Fruit fly (Drosophila melanogaster) whole organism, embryonic: Measurements from ENCODE around the gene CG7016.

ENCODE experiments used
- ATbp ChIP-seq: fragments of 200-800 bp; sonication (Bioruptor generic); optimal IDR thresholded peaks from 2 replicates; lab custom pipeline; 2017; ENCODE audit warnings: missing biosample characterization, mild to moderate bottlenecking, missing genetic modification characterization, missing genetic modification reagents
- Awh ChIP-seq: fragments of 200-800 bp; sonication (Bioruptor generic); IDR thresholded peaks from 2 replicates; pipeline ENCODE4, ENCODE4 v1.3.6; 2022; ENCODE audit warnings: missing biosample characterization, missing genetic modification characterization
- CG10366 ChIP-seq: fragments of 200-800 bp; sonication (Bioruptor generic); IDR thresholded peaks from 2 replicates; pipeline ENCODE4 v1.3.6; 2022; ENCODE audit warnings: missing biosample characterization, missing genetic modification characterization
- CG10431 ChIP-seq: fragments of 200-800 bp; sonication (Bioruptor generic); optimal IDR thresholded peaks from 3 replicates; lab custom pipeline; 2018; ENCODE audit warnings: missing biosample characterization, mild to moderate bottlenecking, missing genetic modification characterization
- CG16815 ChIP-seq: fragments of 200-800 bp; sonication (Bioruptor generic); optimal IDR thresholded peaks from 3 replicates; lab custom pipeline; 2017; ENCODE audit warnings: missing biosample characterization, mild to moderate bottlenecking, missing genetic modification characterization
- CG30403 ChIP-seq: fragments of 200-800 bp; sonication (Bioruptor generic); optimal IDR thresholded peaks from 3 replicates; lab custom pipeline; 2016; ENCODE audit warnings: missing biosample characterization, missing genetic modification characterization
- CG31388 ChIP-seq: fragments of 200-800 bp; sonication (Bioruptor generic); optimal IDR thresholded peaks from 2 replicates; lab custom pipeline; 2016; ENCODE audit warnings: missing biosample characterization, missing genetic modification characterization
- CG4360 ChIP-seq: fragments of 200-800 bp; sonication (Bioruptor generic); IDR thresholded peaks from 2 replicates; pipeline ENCODE4 v1.3.6; 2022; ENCODE audit warnings: missing biosample characterization, missing genetic modification characterization
- CG4617 ChIP-seq: fragments of 200-800 bp; sonication (Bioruptor generic); optimal IDR thresholded peaks from 3 replicates; lab custom pipeline; 2016; ENCODE audit warnings: missing biosample characterization, missing genetic modification characterization, borderline replicate concordance
- CG6254 ChIP-seq: fragments of 200-800 bp; sonication (Bioruptor generic); optimal IDR thresholded peaks from 3 replicates; lab custom pipeline; 2017; ENCODE audit warnings: mild to moderate bottlenecking, missing biosample characterization, missing genetic modification reagents, missing genetic modification characterization
- CG6791 ChIP-seq: fragments of 200-800 bp; sonication (Bioruptor generic); IDR thresholded peaks from 3 replicates; pipeline ENCODE4 v1.3.6; 2022; ENCODE audit warnings: missing biosample characterization, missing genetic modification characterization; ENCODE audit not compliant: partially characterized antibody
- CG7357 ChIP-seq: fragments of 200-800 bp; sonication (Bioruptor generic); IDR thresholded peaks from 3 replicates; pipeline ENCODE4 v1.3.6; 2022; ENCODE audit warnings: missing biosample characterization, missing genetic modification characterization
- CG8924 ChIP-seq: fragments of 200-800 bp; optimal IDR thresholded peaks from 3 replicates; lab custom pipeline; 2019; ENCODE audit warnings: missing biosample characterization, mild to moderate bottlenecking, missing genetic modification characterization, moderate library complexity
- CG9437 ChIP-seq: fragments of 200-800 bp; sonication (Bioruptor generic); optimal IDR thresholded peaks from 2 replicates; lab custom pipeline; 2018; ENCODE audit warnings: missing biosample characterization, mild to moderate bottlenecking, missing genetic modification characterization
- CG9609 ChIP-seq: fragments of 200-800 bp; sonication (Bioruptor generic); optimal IDR thresholded peaks from 3 replicates; lab custom pipeline; 2016; ENCODE audit warnings: missing biosample characterization, missing genetic modification characterization
- CHES-1-like ChIP-seq: fragments of 200-800 bp; sonication (Bioruptor generic); optimal IDR thresholded peaks from 2 replicates; lab custom pipeline; 2016; ENCODE audit warnings: missing biosample characterization, missing genetic modification characterization
- D19A ChIP-seq: fragments of 200-800 bp; optimal IDR thresholded peaks from 3 replicates; lab custom pipeline; 2019; ENCODE audit warnings: missing biosample characterization, mild to moderate bottlenecking, missing genetic modification characterization, moderate library complexity
- Dfd ChIP-seq, 2 experiments: fragments of >200 bp; optimal IDR thresholded peaks; 2 replicates each; lab custom pipeline; 2017; ENCODE audit warnings: missing biosample characterization in 2 of 2, missing genetic modification characterization in 2 of 2
- Dll ChIP-seq: fragments of 200-800 bp; sonication (Bioruptor generic); IDR thresholded peaks from 4 replicates; pipeline ENCODE4 v1.3.6; 2022; ENCODE audit warnings: missing biosample characterization, missing genetic modification characterization; ENCODE audit not compliant: partially characterized antibody
- E2f2 ChIP-seq: fragments of 200-800 bp; sonication (Bioruptor generic); IDR thresholded peaks from 2 replicates; pipeline ENCODE4 v1.3.6; 2022; ENCODE audit warnings: missing biosample characterization, missing genetic modification characterization
- Hr39 ChIP-seq: fragments of >200 bp; optimal IDR thresholded peaks from 2 replicates; lab custom pipeline; 2017
- MESR4 ChIP-seq: fragments of 200-800 bp; sonication (Bioruptor generic); optimal IDR thresholded peaks from 2 replicates; lab custom pipeline; 2018; ENCODE audit warnings: missing biosample characterization, mild to moderate bottlenecking, missing genetic modification characterization, moderate library complexity
- Mes4 ChIP-seq: fragments of 200-800 bp; sonication (Bioruptor generic); optimal IDR thresholded peaks from 2 replicates; lab custom pipeline; 2016; ENCODE audit warnings: missing biosample characterization, missing genetic modification characterization
- Opbp ChIP-seq: fragments of 200-800 bp; sonication (Bioruptor generic); IDR thresholded peaks from 3 replicates; pipeline ENCODE4 v1.3.6; 2022; ENCODE audit warnings: missing biosample characterization, missing genetic modification characterization; ENCODE audit not compliant: partially characterized antibody
- Rfx ChIP-seq: fragments of 200-800 bp; sonication (Bioruptor generic); IDR thresholded peaks from 2 replicates; pipeline ENCODE4 v1.3.6; 2022; ENCODE audit warnings: missing biosample characterization, missing genetic modification characterization
- Sin3A ChIP-seq: fragments of >200 bp; optimal IDR thresholded peaks from 2 replicates; lab custom pipeline; 2018
- Sry-β ChIP-seq: fragments of 200-800 bp; sonication (Bioruptor generic); optimal IDR thresholded peaks from 2 replicates; lab custom pipeline; 2018; ENCODE audit warnings: missing biosample characterization, mild to moderate bottlenecking, missing genetic modification characterization, moderate library complexity
- Sry-δ ChIP-seq: fragments of 200-800 bp; sonication (Bioruptor generic); optimal IDR thresholded peaks from 2 replicates; lab custom pipeline; 2016; ENCODE audit warnings: missing biosample characterization, missing genetic modification characterization
- Stat92E ChIP-seq, 3 experiments: fragments of >200 bp in 2 of 3; fragments of 200-800 bp in 1 of 3; sonication (Bioruptor generic) in 1 of 3; optimal IDR thresholded peaks; 2 replicates each; lab custom pipeline; 2017 to 2019; ENCODE audit warnings: missing biosample characterization in 3 of 3, missing genetic modification characterization in 3 of 3, mild to moderate bottlenecking in 1 of 3, moderate library complexity in 1 of 3
- crp ChIP-seq, 2 experiments: fragments of 200-800 bp; sonication (Bioruptor generic); optimal IDR thresholded peaks; 2 replicates in 1 of 2; 3 replicates in 1 of 2; lab custom pipeline; 2017; ENCODE audit warnings: missing biosample characterization in 2 of 2, missing genetic modification characterization in 2 of 2, mild to moderate bottlenecking in 1 of 2, moderate library complexity in 1 of 2
- dpn ChIP-seq, 2 experiments: fragments of 200-800 bp; sonication (Bioruptor generic); optimal IDR thresholded peaks; 3 replicates each; lab custom pipeline; 2016; ENCODE audit warnings: missing biosample characterization in 2 of 2, missing genetic modification characterization in 2 of 2
- exex ChIP-seq: fragments of 200-800 bp; sonication (Bioruptor generic); optimal IDR thresholded peaks from 4 replicates; lab custom pipeline; 2018; ENCODE audit warnings: missing biosample characterization, mild to moderate bottlenecking, missing genetic modification characterization, moderate library complexity
- ftz-f1 ChIP-seq: fragments of 200-800 bp; sonication (Bioruptor generic); optimal IDR thresholded peaks from 2 replicates; lab custom pipeline; 2016; ENCODE audit warnings: missing biosample characterization, missing genetic modification characterization
- fu2 ChIP-seq: fragments of 200-800 bp; sonication (Bioruptor generic); optimal IDR thresholded peaks from 2 replicates; lab custom pipeline; 2016; ENCODE audit warnings: missing biosample characterization, missing genetic modification characterization
- gt ChIP-seq: fragments of 200-800 bp; sonication (Bioruptor generic); IDR thresholded peaks from 2 replicates; pipeline ENCODE4 v1.3.6; 2022; ENCODE audit warnings: missing biosample characterization, missing genetic modification characterization
- ham ChIP-seq: fragments of 200-800 bp; sonication (Bioruptor generic); IDR thresholded peaks from 2 replicates; pipeline ENCODE4 v1.3.6; 2022; ENCODE audit warnings: missing biosample characterization, missing genetic modification characterization
- kah ChIP-seq: fragments of 200-800 bp; sonication (Bioruptor generic); optimal IDR thresholded peaks from 2 replicates; lab custom pipeline; 2018; ENCODE audit warnings: missing biosample characterization, mild to moderate bottlenecking, missing genetic modification characterization
- phol ChIP-seq: fragments of 200-800 bp; sonication (Bioruptor generic); optimal IDR thresholded peaks from 3 replicates; lab custom pipeline; 2018; ENCODE audit warnings: missing biosample characterization, mild to moderate bottlenecking, missing genetic modification characterization, moderate library complexity
- pita ChIP-seq: fragments of 200-800 bp; sonication (Bioruptor generic); optimal IDR thresholded peaks from 2 replicates; lab custom pipeline; 2017; ENCODE audit warnings: missing biosample characterization, mild to moderate bottlenecking, missing genetic modification characterization
- pnt ChIP-seq: fragments of 200-800 bp; sonication (Bioruptor generic); optimal IDR thresholded peaks from 3 replicates; lab custom pipeline; 2016; ENCODE audit warnings: missing biosample characterization, missing genetic modification characterization
- row ChIP-seq: fragments of 200-800 bp; sonication (Bioruptor generic); IDR thresholded peaks from 3 replicates; pipeline ENCODE4 v1.3.6; 2022; ENCODE audit warnings: missing biosample characterization, missing genetic modification characterization
- sd ChIP-seq: fragments of 200-800 bp; sonication (Bioruptor generic); optimal IDR thresholded peaks from 3 replicates; lab custom pipeline; 2018; ENCODE audit warnings: missing biosample characterization, mild to moderate bottlenecking, missing genetic modification characterization, moderate library complexity
- shn ChIP-seq: fragments of 200-800 bp; sonication (Bioruptor generic); optimal IDR thresholded peaks from 3 replicates; lab custom pipeline; 2016; ENCODE audit warnings: missing biosample characterization, missing genetic modification characterization
- sima ChIP-seq: fragments of 200-800 bp; sonication (Bioruptor generic); optimal IDR thresholded peaks from 2 replicates; lab custom pipeline; 2016; ENCODE audit warnings: missing biosample characterization, missing genetic modification characterization
- slp2 ChIP-seq: fragments of 200-800 bp; sonication (Bioruptor generic); optimal IDR thresholded peaks from 2 replicates; lab custom pipeline; 2016; ENCODE audit warnings: missing biosample characterization, missing genetic modification characterization
- sug ChIP-seq: fragments of 200-800 bp; optimal IDR thresholded peaks from 2 replicates; lab custom pipeline; 2019; ENCODE audit warnings: missing biosample characterization, mild to moderate bottlenecking, missing genetic modification characterization, moderate library complexity
- tap ChIP-seq: fragments of 200-800 bp; optimal IDR thresholded peaks from 3 replicates; lab custom pipeline; 2019; ENCODE audit warnings: missing biosample characterization, mild to moderate bottlenecking, missing genetic modification characterization, moderate library complexity
- tup ChIP-seq: fragments of 200-800 bp; sonication (Bioruptor generic); optimal IDR thresholded peaks from 2 replicates; lab custom pipeline; 2016; ENCODE audit warnings: missing biosample characterization, mild to moderate bottlenecking, missing genetic modification characterization, moderate library complexity
- vvl ChIP-seq: fragments of 200-800 bp; sonication (Bioruptor generic); IDR thresholded peaks from 2 replicates; pipeline ENCODE4 v1.3.6; 2022; ENCODE audit warnings: missing biosample characterization, missing genetic modification characterization
- zen2 ChIP-seq: fragments of 200-800 bp; sonication (Bioruptor generic); IDR thresholded peaks from 3 replicates; pipeline ENCODE4 v1.3.6; 2022; ENCODE audit warnings: missing biosample characterization, missing genetic modification characterization; ENCODE audit not compliant: partially characterized antibody

CG7016 gene

dm6 chr3R:24893320-24893955, 30.7 kb downstream of the CG7016 start (continued):
- TF ChIP-seq tup (GFP tag; lab: Kevin White, UChicago) (no peak), CG8924 (peak; percentile 94), vvl (peak; percentile 83), CG6791 (no peak), Awh (peak; percentile 36; the same call in 1 of the 2 replicates), shn (GFP tag; lab: Kevin White, UChicago) (no peak), Dll (GFP tag; lab: Robert Waterston, UW) (no peak), Sry-β (peak; percentile 49), sug (tag; lab: Kevin White, UChicago) (no peak), kah (GFP tag; lab: Kevin White, UChicago) (peak; percentile 53), Opbp (GFP tag; lab: Robert Waterston, UW) (no peak), row (peak; percentile 78), CG6254 (GFP tag; lab: Kevin White, UChicago) (peak; percentile 57), Dfd (GFP tag; optimal IDR thresholded peaks at IDR 0.05; lab: Kevin White, UChicago) (no peak), ham (GFP tag; lab: Robert Waterston, UW) (no peak), CG4360 (GFP tag; lab: Robert Waterston, UW) (no peak), CG4617 (GFP tag; lab: Kevin White, UChicago) (no peak), CG16815 (peak; percentile 78), Rfx (GFP tag; lab: Robert Waterston, UW) (peak; percentile 54), ATbp (GFP tag; lab: Kevin White, UChicago) (peak; percentile 52), Hr39 (no peak), fu2 (no peak), MESR4 (no peak), pnt (GFP tag; lab: Kevin White, UChicago) (peak; percentile 12), zen2 (GFP tag; lab: Robert Waterston, UW) (no peak), CG7357 (peak; percentile 56; the same call in 2 of the 3 replicates), Sin3A (lab: Kevin White, UChicago) (no peak), crp (GFP tag; optimal IDR thresholded peaks at IDR 0.05; lab: Kevin White, UChicago) (peak in 1 of 2 experiments; percentile 18), sima (GFP tag; lab: Kevin White, UChicago) (no peak), CHES-1-like (GFP tag; lab: Kevin White, UChicago) (no peak), CG10431 (peak; percentile 45), D19A (tag; lab: Kevin White, UChicago) (peak; percentile 87), gt (GFP tag; lab: Robert Waterston, UW) (no peak), pita (GFP tag; lab: Kevin White, UChicago) (no peak), E2f2 (GFP tag; lab: Robert Waterston, UW) (peak; percentile 45; the same call in 1 of the 2 replicates), phol (peak; percentile 92), sd (tag; lab: Kevin White, UChicago) (peak; percentile 36), Sry-δ (GFP tag; lab: Kevin White, UChicago) (no peak), CG30403 (GFP tag; lab: Kevin White, UChicago) (peak; percentile 85), CG9437 (GFP tag; lab: Kevin White, UChicago) (peak; percentile 74), slp2 (GFP tag; lab: Kevin White, UChicago) (no peak), Stat92E (GFP tag; optimal IDR thresholded peaks at IDR 0.05; lab: Kevin White, UChicago) (peak in 1 of 3 experiments; percentile 38), tap (tag; lab: Kevin White, UChicago) (peak; percentile 81), Mes4 (no peak), dpn (GFP tag; optimal IDR thresholded peaks at IDR 0.05; lab: Kevin White, UChicago) (peak in 1 of 2 experiments; percentile 58), ftz-f1 (GFP tag; lab: Kevin White, UChicago) (no peak), CG31388 (GFP tag; lab: Kevin White, UChicago) (no peak), CG10366 (GFP tag; lab: Robert Waterston, UW) (0 out of 2 replicates have a peak, but pooled peaks have one; percentile 19), CG9609 (no peak), exex (tag; lab: Kevin White, UChicago) (no peak)
